Fruit fly (Drosophila melanogaster) whole organism, adult: ENCODE data around the gene CG32148.
A peak's percentile ranks its signal among the peaks of the same experiment; 100 is the strongest.

Source experiments
- CG11617 ChIP-seq: fragments of 200-800 bp; sonication (Bioruptor generic); optimal IDR thresholded peaks from 2 replicates; lab custom pipeline; 2017; ENCODE audit warnings: mild to moderate bottlenecking, missing biosample characterization, missing genetic modification reagents, missing genetic modification characterization
- CG12768 ChIP-seq: fragments of 200-800 bp; sonication (Bioruptor generic); optimal IDR thresholded peaks from 2 replicates; lab custom pipeline; 2017; ENCODE audit warnings: missing biosample characterization, missing genetic modification characterization, mild to moderate bottlenecking, moderate library complexity, missing genetic modification reagents
- CG14711 ChIP-seq: fragments of 200-800 bp; sonication (Bioruptor generic); optimal IDR thresholded peaks from 2 replicates; lab custom pipeline; 2018; ENCODE audit warnings: missing biosample characterization, mild to moderate bottlenecking, missing genetic modification characterization, moderate library complexity
- CG1620 ChIP-seq: fragments of 200-800 bp; sonication (Bioruptor generic); optimal IDR thresholded peaks from 2 replicates; lab custom pipeline; 2016; ENCODE audit warnings: missing biosample characterization, missing genetic modification characterization
- CG33017 ChIP-seq: fragments of 200-800 bp; sonication (Bioruptor generic); optimal IDR thresholded peaks from 2 replicates; lab custom pipeline; 2018; ENCODE audit warnings: missing biosample characterization, mild to moderate bottlenecking, missing genetic modification characterization, moderate library complexity
- CG5204 ChIP-seq: fragments of 200-800 bp; sonication (Bioruptor generic); optimal IDR thresholded peaks from 2 replicates; lab custom pipeline; 2016; ENCODE audit warnings: missing biosample characterization, missing genetic modification characterization
- CG7045 ChIP-seq: fragments of 200-800 bp; sonication (Bioruptor generic); optimal IDR thresholded peaks from 2 replicates; lab custom pipeline; 2017; ENCODE audit warnings: missing biosample characterization, mild to moderate bottlenecking, missing genetic modification characterization
- CG7101 ChIP-seq: fragments of 200-800 bp; sonication (Bioruptor generic); optimal IDR thresholded peaks from 2 replicates; lab custom pipeline; 2018; ENCODE audit warnings: missing biosample characterization, mild to moderate bottlenecking, missing genetic modification characterization, moderate library complexity
- Clk ChIP-seq: fragments of 200-800 bp; sonication (Bioruptor generic); optimal IDR thresholded peaks from 2 replicates; lab custom pipeline; 2017; ENCODE audit warnings: missing biosample characterization, missing genetic modification characterization
- Crg-1 ChIP-seq: fragments of 200-800 bp; sonication (Bioruptor generic); optimal IDR thresholded peaks from 2 replicates; lab custom pipeline; 2016; ENCODE audit warnings: missing biosample characterization, missing genetic modification characterization
- Hr96 ChIP-seq: fragments of 200-800 bp; sonication (Bioruptor generic); optimal IDR thresholded peaks from 2 replicates; lab custom pipeline; 2016; ENCODE audit warnings: missing biosample characterization, missing genetic modification characterization
- Mnt ChIP-seq: fragments of 200-800 bp; sonication (Bioruptor generic); optimal IDR thresholded peaks from 2 replicates; lab custom pipeline; 2016; ENCODE audit warnings: missing biosample characterization, mild to moderate bottlenecking, missing genetic modification characterization
- bab1 ChIP-seq: fragments of 200-800 bp; sonication (Bioruptor generic); optimal IDR thresholded peaks from 3 replicates; lab custom pipeline; 2019; ENCODE audit warnings: missing biosample characterization, mild to moderate bottlenecking, missing genetic modification characterization, moderate library complexity
- cic ChIP-seq: fragments of 200-800 bp; sonication (Bioruptor generic); optimal IDR thresholded peaks from 2 replicates; lab custom pipeline; 2017; ENCODE audit warnings: missing biosample characterization, mild to moderate bottlenecking, missing genetic modification characterization, moderate library complexity
- cnc ChIP-seq, 2 experiments: fragments of >200 bp; optimal IDR thresholded peaks; 2 replicates each; lab custom pipeline; 2017
- kay ChIP-seq: fragments of 200-800 bp; sonication (Bioruptor generic); peaks from one replicate; lab custom pipeline; 2016; ENCODE audit warnings: missing biosample characterization, missing genetic modification characterization, borderline replicate concordance
- ovo ChIP-seq: fragments of 200-800 bp; sonication (Bioruptor generic); optimal IDR thresholded peaks from 2 replicates; lab custom pipeline; 2016; ENCODE audit warnings: missing biosample characterization, missing genetic modification characterization
- pad ChIP-seq: fragments of 200-800 bp; sonication (Bioruptor generic); optimal IDR thresholded peaks from 3 replicates; lab custom pipeline; 2017; ENCODE audit warnings: missing biosample characterization, missing genetic modification characterization, mild to moderate bottlenecking, moderate library complexity, missing genetic modification reagents
- tj ChIP-seq: fragments of 200-800 bp; sonication (Bioruptor generic); optimal IDR thresholded peaks from 3 replicates; lab custom pipeline; 2017; ENCODE audit warnings: missing biosample characterization, mild to moderate bottlenecking, missing genetic modification characterization, moderate library complexity
- toe ChIP-seq: fragments of 200-800 bp; sonication (Bioruptor generic); optimal IDR thresholded peaks from 2 replicates; lab custom pipeline; 2016; ENCODE audit warnings: missing biosample characterization, missing genetic modification characterization

The CG32148 gene

DNA sequence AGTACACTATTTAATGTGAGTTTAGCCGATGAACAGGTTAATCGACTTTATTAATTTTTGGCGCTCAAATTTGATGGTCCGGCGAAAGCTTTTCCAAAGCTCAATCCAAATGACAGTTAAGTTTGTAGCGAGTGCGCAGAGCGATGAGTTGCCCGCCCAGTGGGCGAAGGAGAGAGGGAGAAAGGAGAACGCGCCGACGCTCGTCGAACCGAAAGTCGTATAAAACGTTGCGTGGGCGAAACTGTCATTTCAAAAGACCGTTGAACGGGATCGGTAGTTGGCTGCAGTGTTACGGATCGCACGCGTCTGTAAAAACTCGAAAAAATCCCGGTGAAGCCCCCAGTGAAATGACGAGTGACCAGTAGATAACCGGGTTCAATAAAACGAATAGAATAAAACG is 31.3 kb upstream of the CG32148 start, which contains the start of gene Zip71B:
TSS of gene Zip71B (plus strand) at position 265 of the 400 bp plus-strand sequence.
- TF ChIP-seq bab1 (no peak), Mnt (GFP tag; lab: Kevin White, UChicago) (peak; percentile 23), kay (GFP tag; lab: Kevin White, UChicago) (peak; percentile 76)

DNA sequence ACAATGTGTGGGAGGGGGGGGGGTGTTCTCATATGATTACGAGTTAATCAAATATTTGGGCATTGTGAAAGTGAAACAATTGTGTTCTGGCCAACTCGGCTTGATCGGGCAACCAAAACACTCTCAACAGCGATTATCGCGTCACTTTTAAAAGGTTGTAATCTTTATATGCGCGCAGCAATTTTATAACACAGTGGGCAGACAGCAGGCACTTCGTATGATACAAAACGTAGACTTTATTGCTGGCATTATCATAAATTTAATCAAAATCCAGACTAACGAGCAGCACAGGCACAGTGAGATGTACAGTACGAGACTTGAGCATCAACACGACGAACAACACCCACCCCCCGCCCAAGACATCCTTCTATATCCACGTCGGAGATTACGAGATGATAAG is 30.5 kb upstream of the CG32148 start:
- TF ChIP-seq CG1620 = no peak
- TF ChIP-seq pad = no peak
- no peak for TF ChIP-seq CG14711 (tag; lab: Kevin White, UChicago)
- peak; percentile 71 for TF ChIP-seq cic (GFP tag; lab: Kevin White, UChicago)
- peak; percentile 11 for TF ChIP-seq kay (GFP tag; lab: Kevin White, UChicago)
- no peak for TF ChIP-seq bab1
- TF ChIP-seq Hr96 (GFP tag; lab: Kevin White, UChicago) = no peak
- TF ChIP-seq CG7101 (tag; lab: Kevin White, UChicago) = no peak
- TF ChIP-seq Mnt (GFP tag; lab: Kevin White, UChicago) = no peak
- peak; percentile 7 for TF ChIP-seq CG11617 (GFP tag; lab: Kevin White, UChicago)
- peak; percentile 6 for TF ChIP-seq toe (GFP tag; lab: Kevin White, UChicago)
- TF ChIP-seq Clk (GFP tag; lab: Kevin White, UChicago) = no peak
- peak; percentile 27 for TF ChIP-seq CG33017 (tag; lab: Kevin White, UChicago)
- TF ChIP-seq Crg-1 (GFP tag; lab: Kevin White, UChicago) = no peak
- no peak for TF ChIP-seq CG5204
- TF ChIP-seq cnc (optimal IDR thresholded peaks at IDR 0.05; lab: Kevin White, UChicago) = no peak
- peak; percentile 15 for TF ChIP-seq tj (GFP tag; lab: Kevin White, UChicago)
- no peak for TF ChIP-seq ovo
- peak; percentile 37 for TF ChIP-seq CG7045 (GFP tag; lab: Kevin White, UChicago)
- peak; percentile 53 for TF ChIP-seq CG12768 (GFP tag; lab: Kevin White, UChicago)

DNA sequence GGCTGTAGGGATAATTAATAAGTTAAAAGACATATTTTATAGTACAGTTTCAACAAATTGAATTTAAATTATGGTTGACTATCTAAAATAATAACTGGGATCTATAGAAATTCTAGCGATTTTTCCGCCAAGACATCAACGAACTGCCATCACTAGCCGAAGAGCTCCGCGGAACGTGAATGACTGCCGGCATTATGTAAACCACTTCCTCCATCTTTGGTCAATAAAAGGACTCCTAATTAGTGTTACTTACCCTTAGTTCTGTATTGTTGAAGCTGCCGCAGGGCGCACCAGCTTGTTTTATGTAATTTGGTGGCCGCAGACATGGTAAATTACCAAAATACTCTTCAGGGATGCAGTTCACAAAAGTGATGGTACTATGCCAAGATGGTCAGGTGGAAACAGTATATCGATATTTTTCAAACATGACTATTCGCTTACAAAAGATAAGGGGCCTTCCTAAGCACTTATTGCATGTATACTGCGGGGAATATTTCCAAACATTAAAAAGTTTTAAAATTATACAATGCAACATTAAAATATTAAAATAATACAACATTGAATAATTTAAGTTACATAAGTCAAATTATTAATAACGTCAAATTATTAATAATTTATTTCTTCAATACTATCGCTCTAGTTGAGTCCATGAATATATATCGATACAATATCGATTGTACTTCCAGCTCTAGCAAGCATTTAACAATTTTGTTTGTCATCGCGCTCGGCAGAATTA is 23.8 kb upstream of the CG32148 start, which contains the start of the genes mRpL39 and Prosbeta2:
TSS of gene mRpL39 (minus strand) at position 383 of the 736 bp plus-strand sequence.
TSS of gene Prosbeta2 (plus strand) at position 668 of the 736 bp plus-strand sequence.
- TF ChIP-seq CG14711 (tag; lab: Kevin White, UChicago) (peak; percentile 76), ovo (no peak), CG7045 (GFP tag; lab: Kevin White, UChicago) (peak; percentile 36), Hr96 (GFP tag; lab: Kevin White, UChicago) (no peak), CG12768 (GFP tag; lab: Kevin White, UChicago) (peak; percentile 38), Crg-1 (GFP tag; lab: Kevin White, UChicago) (no peak), CG11617 (GFP tag; lab: Kevin White, UChicago) (no peak), CG33017 (tag; lab: Kevin White, UChicago) (no peak), cnc (optimal IDR thresholded peaks at IDR 0.05; lab: Kevin White, UChicago) (peak in 1 of 2 experiments; percentile 41), cic (GFP tag; lab: Kevin White, UChicago) (no peak), toe (GFP tag; lab: Kevin White, UChicago) (no peak), CG1620 (no peak), Clk (GFP tag; lab: Kevin White, UChicago) (peak; percentile 54), Mnt (GFP tag; lab: Kevin White, UChicago) (no peak), pad (no peak), bab1 (peak; percentile 82), tj (GFP tag; lab: Kevin White, UChicago) (no peak), CG5204 (no peak), CG7101 (tag; lab: Kevin White, UChicago) (peak; percentile 52), kay (GFP tag; lab: Kevin White, UChicago) (no peak)

DNA sequence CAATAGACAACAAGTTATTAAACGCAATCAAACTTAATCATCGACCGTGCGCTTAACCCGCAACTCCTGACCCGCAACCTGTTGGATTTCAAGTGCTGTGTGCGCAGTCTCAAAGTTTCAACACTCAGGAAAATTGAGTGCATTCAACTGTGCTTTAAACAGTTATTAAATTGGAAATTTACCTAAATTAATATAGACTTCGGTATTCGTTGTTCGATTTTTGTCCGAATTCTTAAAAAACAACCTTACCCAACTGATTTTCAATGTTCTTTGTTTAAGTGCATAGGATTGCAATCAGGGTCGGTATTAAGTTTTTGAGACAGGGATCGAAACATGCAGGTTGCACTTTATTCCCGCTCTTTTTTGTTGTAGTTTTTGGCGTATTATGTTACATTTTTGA is 18.2 kb upstream of the CG32148 start:
- no peak for TF ChIP-seq CG14711 (tag; lab: Kevin White, UChicago)
- TF ChIP-seq Mnt (GFP tag; lab: Kevin White, UChicago) = no peak
- TF ChIP-seq Crg-1 (GFP tag; lab: Kevin White, UChicago) = no peak
- TF ChIP-seq Clk (GFP tag; lab: Kevin White, UChicago) = no peak
- TF ChIP-seq cnc (optimal IDR thresholded peaks at IDR 0.05; lab: Kevin White, UChicago) = no peak
- no peak for TF ChIP-seq kay (GFP tag; lab: Kevin White, UChicago)
- TF ChIP-seq CG1620 = no peak
- no peak for TF ChIP-seq CG7045 (GFP tag; lab: Kevin White, UChicago)
- no peak for TF ChIP-seq cic (GFP tag; lab: Kevin White, UChicago)
- TF ChIP-seq toe (GFP tag; lab: Kevin White, UChicago) = no peak

DNA sequence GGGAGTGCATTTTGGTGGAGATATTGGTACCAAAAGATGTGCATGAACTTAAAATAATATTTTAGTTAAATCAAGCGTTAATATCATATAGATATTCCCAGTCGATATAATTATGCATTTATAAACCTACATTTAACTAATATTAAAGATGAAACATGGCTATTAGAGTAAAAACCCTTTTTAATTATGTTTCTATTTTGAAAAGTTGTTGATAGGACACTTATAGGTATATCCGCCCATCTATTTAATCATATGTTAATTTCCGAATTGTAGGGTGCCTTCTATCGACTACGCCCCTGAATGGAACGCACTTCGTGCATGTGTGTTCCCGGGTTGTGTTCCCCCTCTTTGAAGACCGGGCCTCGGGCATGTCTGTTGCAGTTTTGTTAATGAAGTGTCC is 17.5 kb upstream of the CG32148 start:
- TF ChIP-seq kay (GFP tag; lab: Kevin White, UChicago) (no peak), pad (no peak), Clk (GFP tag; lab: Kevin White, UChicago) (no peak), ovo (no peak), toe (GFP tag; lab: Kevin White, UChicago) (no peak), CG12768 (GFP tag; lab: Kevin White, UChicago) (no peak), Hr96 (GFP tag; lab: Kevin White, UChicago) (no peak), CG11617 (GFP tag; lab: Kevin White, UChicago) (no peak), CG14711 (tag; lab: Kevin White, UChicago) (no peak), CG33017 (tag; lab: Kevin White, UChicago) (no peak)

DNA sequence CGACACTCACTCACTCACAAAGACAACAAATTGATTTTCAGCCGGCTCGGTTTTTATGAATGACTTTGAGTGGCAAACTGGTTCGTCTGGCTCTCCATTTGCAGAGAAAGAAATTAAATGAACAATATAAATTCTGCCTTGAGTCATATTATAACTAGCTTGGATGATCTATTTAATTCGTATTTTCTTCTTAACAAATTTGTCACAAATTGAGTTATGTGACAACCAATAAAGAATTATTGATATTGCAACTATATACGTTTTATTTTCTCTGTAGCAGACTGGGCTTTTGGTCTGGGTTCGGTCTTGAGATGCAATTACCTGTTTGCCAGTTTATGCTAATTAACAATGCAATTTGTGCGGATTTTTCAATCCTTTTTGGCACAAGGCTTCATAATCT is 16.5 kb upstream of the CG32148 start:
- no peak for TF ChIP-seq Crg-1 (GFP tag; lab: Kevin White, UChicago)
- no peak for TF ChIP-seq CG14711 (tag; lab: Kevin White, UChicago)
- no peak for TF ChIP-seq cnc (optimal IDR thresholded peaks at IDR 0.05; lab: Kevin White, UChicago)
- TF ChIP-seq Mnt (GFP tag; lab: Kevin White, UChicago) = no peak
- TF ChIP-seq Hr96 (GFP tag; lab: Kevin White, UChicago) = no peak
- no peak for TF ChIP-seq CG1620
- TF ChIP-seq cic (GFP tag; lab: Kevin White, UChicago) = no peak
- no peak for TF ChIP-seq kay (GFP tag; lab: Kevin White, UChicago)
- TF ChIP-seq tj (GFP tag; lab: Kevin White, UChicago) = no peak
- TF ChIP-seq bab1 = no peak
- TF ChIP-seq CG5204 = no peak
- no peak for TF ChIP-seq CG11617 (GFP tag; lab: Kevin White, UChicago)
